Worm (Caenorhabditis elegans): ENCODE results near the gene K08D10.11.

- TF ChIP-seq pqm-1 (tag; optimal IDR thresholded peaks at IDR 0.05) (no peak), sox-2 (GFP tag; IDR thresholded peaks at IDR 0.05) (no peak), syd-9 (tag; optimal IDR thresholded peaks at IDR 0.05) (no peak), ama-1 (optimal IDR thresholded peaks at IDR 0.05) (no peak), T23F11.4 (GFP tag; optimal IDR thresholded peaks at IDR 0.05) (no peak), ceh-19 (GFP tag; optimal IDR thresholded peaks at IDR 0.05) (no peak), ceh-9 (tag; optimal IDR thresholded peaks at IDR 0.05) (no peak), unc-86 (tag; optimal IDR thresholded peaks at IDR 0.05) (no peak)
Observed at ce11 chrIV:4212733-4213132, 26.7 kb upstream of the K08D10.11 start.

Data from whole organism, late embryonic.